Fruit fly (Drosophila melanogaster) whole organism, prepupa: Measurements from ENCODE around the gene HisRS.

Source experiments
- CG10669 ChIP-seq: fragments of 200-800 bp; sonication (Bioruptor generic); optimal IDR thresholded peaks from 3 replicates; lab custom pipeline; 2018; ENCODE audit warnings: missing biosample characterization, mild to moderate bottlenecking, missing genetic modification characterization, moderate library complexity
- CG11762 ChIP-seq: fragments of 200-800 bp; sonication (Bioruptor generic); optimal IDR thresholded peaks from 3 replicates; lab custom pipeline; 2016; ENCODE audit warnings: missing biosample characterization, missing genetic modification characterization; ENCODE audit not compliant: insufficient read depth
- CG15336 ChIP-seq: fragments of 200-800 bp; sonication (Bioruptor generic); IDR thresholded peaks from 2 replicates; pipeline ENCODE4 v1.3.6; 2022; ENCODE audit warnings: missing biosample characterization, missing genetic modification characterization
- CG1621 ChIP-seq: fragments of 200-800 bp; sonication (Bioruptor generic); optimal IDR thresholded peaks from 3 replicates; lab custom pipeline; 2018; ENCODE audit warnings: missing biosample characterization, mild to moderate bottlenecking, missing genetic modification characterization
- CG3919 ChIP-seq: fragments of 200-800 bp; sonication (Bioruptor generic); optimal IDR thresholded peaks from 3 replicates; lab custom pipeline; 2016; ENCODE audit warnings: missing biosample characterization, missing genetic modification characterization
- CG4318 ChIP-seq: fragments of 200-800 bp; sonication (Bioruptor generic); optimal IDR thresholded peaks from 3 replicates; lab custom pipeline; 2017; ENCODE audit warnings: missing biosample characterization, mild to moderate bottlenecking, missing genetic modification characterization
- CG6163 ChIP-seq: fragments of 200-800 bp; sonication (Bioruptor generic); IDR thresholded peaks from 3 replicates; pipeline ENCODE4 v1.3.6; 2022; ENCODE audit warnings: missing biosample characterization, missing genetic modification characterization
- CG6792 ChIP-seq: fragments of 200-800 bp; sonication (Bioruptor generic); optimal IDR thresholded peaks from 3 replicates; lab custom pipeline; 2016; ENCODE audit warnings: missing biosample characterization, missing genetic modification characterization
- CG6808 ChIP-seq: fragments of 200-800 bp; sonication (Bioruptor generic); optimal IDR thresholded peaks from 3 replicates; lab custom pipeline; 2017; ENCODE audit warnings: missing biosample characterization, missing genetic modification characterization, mild to moderate bottlenecking, moderate library complexity, missing genetic modification reagents
- CG7368 ChIP-seq: fragments of 200-800 bp; sonication (Bioruptor generic); optimal IDR thresholded peaks from 3 replicates; lab custom pipeline; 2016; ENCODE audit warnings: missing biosample characterization, missing genetic modification characterization
- CG8119 ChIP-seq: fragments of 200-800 bp; sonication (Bioruptor generic); IDR thresholded peaks from 3 replicates; pipeline ENCODE4 v1.3.6; 2022; ENCODE audit warnings: missing biosample characterization, missing genetic modification characterization
- CG8319 ChIP-seq: fragments of 200-800 bp; sonication (Bioruptor generic); optimal IDR thresholded peaks from 3 replicates; lab custom pipeline; 2016; ENCODE audit warnings: missing biosample characterization, missing genetic modification characterization
- CG8632 ChIP-seq: fragments of 200-800 bp; sonication (Bioruptor generic); optimal IDR thresholded peaks from 3 replicates; lab custom pipeline; 2016; ENCODE audit warnings: missing biosample characterization, missing genetic modification characterization
- Eip75B ChIP-seq: fragments of 200-800 bp; sonication (Bioruptor generic); optimal IDR thresholded peaks from 3 replicates; lab custom pipeline; 2016; ENCODE audit warnings: missing biosample characterization, missing genetic modification characterization
- Eip78C ChIP-seq: fragments of 200-800 bp; sonication (Bioruptor generic); peaks from one replicate; lab custom pipeline; 2016; ENCODE audit warnings: missing biosample characterization, missing genetic modification characterization
- Gug ChIP-seq: fragments of 200-800 bp; sonication (Bioruptor generic); IDR thresholded peaks from 2 replicates; pipeline ENCODE4 v1.3.6; 2022; ENCODE audit warnings: missing biosample characterization, missing genetic modification characterization
- Hr38 ChIP-seq: sonication (Bioruptor generic); optimal IDR thresholded peaks from 2 replicates; lab custom pipeline; 2016; ENCODE audit warnings: missing biosample characterization, missing genetic modification characterization
- Hr39 ChIP-seq: fragments of 200-800 bp; sonication (Bioruptor generic); optimal IDR thresholded peaks from 2 replicates; lab custom pipeline; 2016; ENCODE audit warnings: missing biosample characterization, missing genetic modification characterization
- OdsH ChIP-seq: fragments of 200-800 bp; sonication (Bioruptor generic); optimal IDR thresholded peaks from 3 replicates; lab custom pipeline; 2016; ENCODE audit warnings: missing biosample characterization, missing genetic modification characterization
- Smox ChIP-seq: fragments of 200-800 bp; sonication (Bioruptor generic); optimal IDR thresholded peaks from 3 replicates; lab custom pipeline; 2016; ENCODE audit warnings: missing biosample characterization, missing genetic modification characterization
- Sox102F ChIP-seq: fragments of 200-800 bp; sonication (Bioruptor generic); optimal IDR thresholded peaks from 2 replicates; lab custom pipeline; 2016; ENCODE audit warnings: missing biosample characterization, mild to moderate bottlenecking, missing genetic modification characterization
- Sox14 ChIP-seq: fragments of 200-800 bp; sonication (Bioruptor generic); optimal IDR thresholded peaks from 3 replicates; lab custom pipeline; 2016; ENCODE audit warnings: missing biosample characterization, missing genetic modification characterization
- Sox15 ChIP-seq: fragments of 200-800 bp; sonication (Bioruptor generic); optimal IDR thresholded peaks from 3 replicates; lab custom pipeline; 2016; ENCODE audit warnings: missing biosample characterization, missing genetic modification characterization
- achi ChIP-seq: fragments of 200-800 bp; sonication (Bioruptor generic); optimal IDR thresholded peaks from 3 replicates; lab custom pipeline; 2016; ENCODE audit warnings: missing biosample characterization, missing genetic modification characterization
- cyc ChIP-seq: fragments of 200-800 bp; sonication (Bioruptor generic); optimal IDR thresholded peaks from 3 replicates; lab custom pipeline; 2016; ENCODE audit warnings: missing biosample characterization, missing genetic modification characterization
- eg ChIP-seq: fragments of 200-800 bp; sonication (Bioruptor generic); IDR thresholded peaks from 3 replicates; pipeline ENCODE4 v1.3.6; 2022; ENCODE audit warnings: missing biosample characterization, missing genetic modification characterization
- esn ChIP-seq: fragments of 200-800 bp; sonication (Bioruptor generic); optimal IDR thresholded peaks from 2 replicates; lab custom pipeline; 2016; ENCODE audit warnings: missing biosample characterization, mild to moderate bottlenecking, missing genetic modification characterization, moderate library complexity
- fkh ChIP-seq: fragments of 200-800 bp; sonication (Bioruptor generic); optimal IDR thresholded peaks from 3 replicates; lab custom pipeline; 2017; ENCODE audit warnings: missing biosample characterization, mild to moderate bottlenecking, missing genetic modification characterization, moderate library complexity
- lz ChIP-seq: fragments of 200-800 bp; sonication (Bioruptor generic); optimal IDR thresholded peaks from 3 replicates; lab custom pipeline; 2016; ENCODE audit warnings: missing biosample characterization, missing genetic modification characterization
- net ChIP-seq: fragments of 200-800 bp; sonication (Bioruptor generic); optimal IDR thresholded peaks from 3 replicates; lab custom pipeline; 2016; ENCODE audit warnings: missing biosample characterization, missing genetic modification characterization
- pdm3 ChIP-seq: fragments of 200-800 bp; sonication (Bioruptor generic); optimal IDR thresholded peaks from 3 replicates; lab custom pipeline; 2016; ENCODE audit warnings: missing biosample characterization, missing genetic modification characterization
- ss ChIP-seq, 2 experiments: fragments of 200-800 bp; sonication (Bioruptor generic); optimal IDR thresholded peaks; 2 replicates in 1 of 2; 3 replicates in 1 of 2; lab custom pipeline; 2017 to 2018; ENCODE audit warnings: mild to moderate bottlenecking in 2 of 2, missing biosample characterization in 2 of 2, missing genetic modification characterization in 2 of 2, moderate library complexity in 1 of 2
- svp ChIP-seq: fragments of 200-800 bp; sonication (Bioruptor generic); peaks from one replicate; lab custom pipeline; 2016; ENCODE audit warnings: missing biosample characterization, missing genetic modification characterization
- topi ChIP-seq: fragments of 200-800 bp; sonication (Bioruptor generic); optimal IDR thresholded peaks from 3 replicates; lab custom pipeline; 2016; ENCODE audit warnings: missing biosample characterization, missing genetic modification characterization
- vri ChIP-seq: fragments of 200-800 bp; sonication (Bioruptor generic); optimal IDR thresholded peaks from 3 replicates; lab custom pipeline; 2016; ENCODE audit warnings: missing biosample characterization, mild to moderate bottlenecking, missing genetic modification characterization

HisRS gene

dm6 chrX:18506639-18507528, 8.3 kb upstream of the HisRS start (continued):
- peak; percentile 69 for TF ChIP-seq cyc
- peak; percentile 71 for TF ChIP-seq OdsH (GFP tag; lab: Kevin White, UChicago)
- TF ChIP-seq CG3919 (GFP tag; lab: Kevin White, UChicago): peak; percentile 82
- peak; percentile 71 for TF ChIP-seq lz (GFP tag; lab: Kevin White, UChicago)
- TF ChIP-seq CG11762 (GFP tag; lab: Kevin White, UChicago): peak; percentile 67
- no peak for TF ChIP-seq CG4318 (GFP tag; lab: Kevin White, UChicago)
- peak; percentile 69 for TF ChIP-seq CG7368
- peak; percentile 67 for TF ChIP-seq Smox (GFP tag; lab: Kevin White, UChicago)
- peak; percentile 22 for TF ChIP-seq Sox15 (GFP tag; lab: Kevin White, UChicago)
- TF ChIP-seq Sox102F (GFP tag; lab: Kevin White, UChicago): peak; percentile 69
- peak; percentile 52 for TF ChIP-seq CG8319
- TF ChIP-seq Sox14 (GFP tag; lab: Kevin White, UChicago): peak; percentile 64
- TF ChIP-seq Eip78C (GFP tag; lab: Kevin White, UChicago): peak; percentile 95
- TF ChIP-seq Hr39: peak; percentile 59
- TF ChIP-seq Eip75B (GFP tag; lab: Kevin White, UChicago): peak; percentile 70
- TF ChIP-seq vri (GFP tag; lab: Kevin White, UChicago): peak; percentile 54
- TF ChIP-seq eg (GFP tag; lab: Robert Waterston, UW): peak; percentile 90
- TF ChIP-seq esn (GFP tag; lab: Kevin White, UChicago): peak; percentile 72
- peak; percentile 82 for TF ChIP-seq net (GFP tag; lab: Kevin White, UChicago)
- TF ChIP-seq pdm3 (GFP tag; lab: Kevin White, UChicago): peak; percentile 74
- peak; percentile 84 for TF ChIP-seq CG8119
- TF ChIP-seq Hr38: no peak
- TF ChIP-seq CG8632 (GFP tag; lab: Kevin White, UChicago): peak; percentile 61
- no peak for TF ChIP-seq svp (GFP tag; lab: Kevin White, UChicago)

- no peak for TF ChIP-seq CG6163 (GFP tag; lab: Robert Waterston, UW)
- no peak for TF ChIP-seq CG11762 (GFP tag; lab: Kevin White, UChicago)
- TF ChIP-seq CG15336 (GFP tag; lab: Robert Waterston, UW): no peak
- TF ChIP-seq topi (GFP tag; lab: Kevin White, UChicago): no peak
- no peak for TF ChIP-seq CG10669 (GFP tag; lab: Kevin White, UChicago)
- no peak for TF ChIP-seq CG8319
- TF ChIP-seq CG6792 (GFP tag; lab: Kevin White, UChicago): no peak
- TF ChIP-seq CG1621 (tag; lab: Kevin White, UChicago): no peak
Measured at dm6 chrX:18508565-18508964, 6.7 kb upstream of the HisRS start.

dm6 chrX:18509430-18509829, 5.8 kb upstream of the HisRS start:
- no peak for TF ChIP-seq Gug (GFP tag; lab: Robert Waterston, UW)
- peak; percentile 5 for TF ChIP-seq vri (GFP tag; lab: Kevin White, UChicago)

dm6 chrX:18510884-18511283, 4.3 kb upstream of the HisRS start:
- TF ChIP-seq CG6808 (GFP tag; lab: Kevin White, UChicago): no peak
- TF ChIP-seq Sox15 (GFP tag; lab: Kevin White, UChicago): no peak
- TF ChIP-seq CG7368: no peak
- no peak for TF ChIP-seq CG8119
- TF ChIP-seq achi (GFP tag; lab: Kevin White, UChicago): no peak
- TF ChIP-seq, all 60 proteins: peak for 0

dm6 chrX:18512271-18512679, 3.0 kb upstream of the HisRS start, which contains the start of gene Ggt-1:
Ggt-1 (minus strand) TSS chrX:18512521.
- TF ChIP-seq Eip78C (GFP tag; lab: Kevin White, UChicago): peak; percentile 33
- peak in 1 of 2 experiments; percentile 12 for TF ChIP-seq ss (GFP tag; optimal IDR thresholded peaks at IDR 0.05; lab: Kevin White, UChicago)
- TF ChIP-seq fkh: no peak
- no peak for TF ChIP-seq OdsH (GFP tag; lab: Kevin White, UChicago)
- peak; percentile 91 for TF ChIP-seq svp (GFP tag; lab: Kevin White, UChicago)
- TF ChIP-seq CG6163 (GFP tag; lab: Robert Waterston, UW): 0 out of 3 replicates have a peak, but pooled peaks have one; percentile 14
